Worm (Caenorhabditis elegans) whole organism, early embryonic: ENCODE data around the gene lin-66.

Experiments used
- B0310.2 ChIP-seq: sonication (generic microtip); optimal IDR thresholded peaks from 2 replicates; lab custom pipeline; 2016; ENCODE audit warnings: mild to moderate bottlenecking, missing genetic modification characterization, missing compliant biosample characterization
- F13C5.2 ChIP-seq: sonication (generic microtip); optimal IDR thresholded peaks from 2 replicates; lab custom pipeline; 2017; ENCODE audit warnings: mild to moderate bottlenecking, missing genetic modification characterization, inconsistent platforms, missing compliant biosample characterization
- aly-1 ChIP-seq: sonication (generic microtip); optimal IDR thresholded peaks from 2 replicates; lab custom pipeline; 2016; ENCODE audit warnings: missing genetic modification characterization, missing compliant biosample characterization
- ama-1 ChIP-seq: fragments of 150-350 bp; optimal IDR thresholded peaks from 2 replicates; lab custom pipeline; 2014
- ceh-13 ChIP-seq: fragments of 200-800 bp; sonication (Bioruptor generic); optimal IDR thresholded peaks from 2 replicates; lab custom pipeline; 2018; ENCODE audit warnings: mild to moderate bottlenecking, missing genetic modification characterization, missing compliant biosample characterization
- ceh-36 ChIP-seq: sonication (generic microtip); optimal IDR thresholded peaks from 2 replicates; lab custom pipeline; 2016; ENCODE audit warnings: missing genetic modification characterization, inconsistent platforms, missing compliant biosample characterization
- ets-7 ChIP-seq: sonication (generic microtip); optimal IDR thresholded peaks from 2 replicates; lab custom pipeline; 2016; ENCODE audit warnings: missing genotype, missing genetic modification characterization, missing compliant biosample characterization
- flt-1 ChIP-seq: fragments of 200-800 bp; sonication (Bioruptor generic); IDR thresholded peaks from 2 replicates; pipeline ENCODE4 v1.3.6; 2022; ENCODE audit warnings: missing genetic modification characterization, missing compliant biosample characterization
- hmbx-1 ChIP-seq: sonication (generic microtip); optimal IDR thresholded peaks from 2 replicates; lab custom pipeline; 2016; ENCODE audit warnings: mild to moderate bottlenecking, missing genetic modification characterization, missing compliant biosample characterization
- hmg-4 ChIP-seq: fragments of 200-800 bp; sonication (Bioruptor generic); optimal IDR thresholded peaks from 2 replicates; lab custom pipeline; 2018; ENCODE audit warnings: mild to moderate bottlenecking, missing genetic modification characterization, missing compliant biosample characterization
- hnd-1 ChIP-seq: sonication (generic microtip); optimal IDR thresholded peaks from 2 replicates; lab custom pipeline; 2016; ENCODE audit warnings: missing genetic modification characterization, missing compliant biosample characterization
- pes-1 ChIP-seq: fragments of 200-800 bp; sonication (Bioruptor generic); IDR thresholded peaks from 2 replicates; pipeline ENCODE4 v1.3.6; 2022; ENCODE audit warnings: missing genetic modification reagents, missing genetic modification characterization, missing compliant biosample characterization
- scrt-1 ChIP-seq: fragments of 200-800 bp; sonication (Bioruptor generic); IDR thresholded peaks from 2 replicates; pipeline ENCODE4 v1.3.6; 2022; ENCODE audit warnings: missing genetic modification characterization, missing compliant biosample characterization
- sea-1 ChIP-seq: fragments of 200-800 bp; sonication (Bioruptor generic); conservative IDR thresholded peaks from 2 replicates; pipeline ENCODE4 v1.3.6; 2022; ENCODE audit warnings: missing genetic modification characterization, missing compliant biosample characterization
- tbx-11 ChIP-seq: fragments of 200-800 bp; sonication (Bioruptor generic); IDR thresholded peaks from 2 replicates; pipeline ENCODE4 v1.3.6; 2022; ENCODE audit warnings: missing genetic modification characterization, missing compliant biosample characterization
- tbx-37 ChIP-seq: fragments of 200-800 bp; sonication (Bioruptor generic); conservative IDR thresholded peaks from 2 replicates; pipeline ENCODE4 v1.3.6; 2022; ENCODE audit warnings: missing genetic modification reagents, missing genetic modification characterization, missing compliant biosample characterization
- tra-4 ChIP-seq: sonication (generic microtip); optimal IDR thresholded peaks from 2 replicates; lab custom pipeline; 2017; ENCODE audit warnings: missing genetic modification characterization, missing compliant biosample characterization

lin-66 gene

DNA sequence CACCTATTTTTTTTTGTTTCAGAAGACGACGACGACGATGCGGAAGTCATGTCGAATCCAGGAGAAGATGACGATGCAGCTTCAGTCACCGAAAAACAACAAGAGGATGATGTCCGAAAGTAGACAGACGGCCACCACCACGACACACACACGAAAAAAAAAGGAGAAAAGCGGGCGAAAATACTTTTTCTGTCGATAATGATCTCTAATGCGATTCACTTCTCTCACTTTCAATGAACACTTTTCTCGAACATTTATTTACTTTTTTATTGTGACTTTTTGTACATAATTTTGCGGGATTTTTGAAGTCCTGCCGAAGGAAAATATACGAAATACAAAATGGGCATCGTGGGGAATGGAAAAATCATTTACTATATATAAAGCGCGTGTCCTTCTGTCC, 4.0 kb upstream of the lin-66 start:
- TF ChIP-seq ama-1 (lab: Kevin White, UChicago): no peak
- TF ChIP-seq sea-1: no peak
- no peak for TF ChIP-seq scrt-1 (GFP tag; lab: Robert Waterston, UW)
- TF ChIP-seq tbx-37: no peak
- no peak for TF ChIP-seq flt-1 (GFP tag; lab: Robert Waterston, UW)
- TF ChIP-seq ceh-13: no peak
- TF ChIP-seq ceh-36 (tag; lab: Kevin White, UChicago): no peak
- no peak for TF ChIP-seq aly-1 (tag; lab: Kevin White, UChicago)
- TF ChIP-seq F13C5.2 (tag; lab: Kevin White, UChicago): no peak
- TF ChIP-seq B0310.2 (tag; lab: Kevin White, UChicago): no peak

DNA sequence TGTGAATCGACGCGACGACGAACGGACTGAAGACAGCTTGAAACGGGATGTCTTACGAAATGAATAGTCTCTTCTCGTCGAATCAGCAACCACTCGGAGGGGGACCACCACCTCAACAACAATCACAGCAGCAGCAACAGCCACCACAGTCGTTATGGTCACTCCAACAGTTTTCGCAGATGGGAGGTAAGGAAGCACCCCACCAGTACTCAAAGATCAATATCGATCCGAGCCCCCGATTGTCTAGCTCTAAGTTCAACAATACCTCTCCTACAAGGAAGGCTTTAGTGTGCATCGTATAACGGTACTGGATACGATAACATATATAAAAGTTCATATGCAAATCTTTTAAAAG, 262 bp downstream of the lin-66 start:
- TF ChIP-seq hnd-1 (tag; lab: Kevin White, UChicago): no peak
- no peak for TF ChIP-seq sea-1
- TF ChIP-seq ama-1 (lab: Kevin White, UChicago): no peak
- TF ChIP-seq scrt-1 (GFP tag; lab: Robert Waterston, UW): no peak
- TF ChIP-seq ceh-13: no peak
- no peak for TF ChIP-seq tra-4 (tag; lab: Kevin White, UChicago)
- no peak for TF ChIP-seq B0310.2 (tag; lab: Kevin White, UChicago)
- no peak for TF ChIP-seq ets-7 (tag; lab: Kevin White, UChicago)
- no peak for TF ChIP-seq hmg-4

DNA sequence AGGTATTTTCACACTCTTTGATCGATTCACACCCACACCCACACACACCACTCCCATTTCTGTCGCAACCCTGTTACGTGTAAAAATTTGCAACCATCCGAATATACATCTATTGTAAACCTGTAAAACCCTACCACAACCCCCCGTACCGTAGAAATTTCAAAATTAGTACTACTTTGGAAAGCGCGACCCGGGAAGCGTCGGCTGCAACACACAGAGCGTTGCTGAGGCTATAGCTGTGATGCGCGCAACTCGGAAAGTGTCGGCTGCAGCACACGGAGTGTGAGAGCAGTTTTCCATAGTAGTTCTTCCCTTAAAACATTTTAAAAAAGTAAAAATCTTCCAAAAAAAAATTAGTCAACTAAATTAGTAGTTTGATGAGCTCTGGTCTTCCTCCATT, 5.2 kb downstream of the lin-66 start:
- TF ChIP-seq pes-1 (GFP tag; lab: Robert Waterston, UW) (0 out of 2 replicates have a peak, but pooled peaks have one; percentile 7), tbx-37 (no peak)

DNA sequence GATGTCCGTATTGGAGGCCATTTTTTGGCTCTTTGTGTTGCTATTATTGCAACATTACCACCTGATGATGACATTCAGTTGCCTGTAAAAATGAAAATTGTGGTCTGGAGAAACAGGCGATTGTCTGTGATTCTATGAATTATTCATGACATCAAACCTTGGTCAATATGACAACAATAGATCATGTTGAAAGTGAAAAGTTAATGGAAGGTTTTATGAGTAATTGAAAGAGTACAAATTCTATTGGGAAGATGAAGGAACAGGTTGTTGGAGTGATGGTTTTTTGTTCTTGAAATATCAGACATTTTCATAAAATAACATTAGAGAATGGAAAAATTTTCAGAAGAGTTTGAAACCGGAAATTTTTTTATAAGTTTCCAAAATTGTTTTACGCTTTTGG, 14.9 kb downstream of the lin-66 start, which contains the start of gene Y37A1A.3:
Y37A1A.3 (minus strand) TSS at position 101 of the 400 bp plus-strand sequence.
- no peak for TF ChIP-seq tra-4 (tag; lab: Kevin White, UChicago)

DNA sequence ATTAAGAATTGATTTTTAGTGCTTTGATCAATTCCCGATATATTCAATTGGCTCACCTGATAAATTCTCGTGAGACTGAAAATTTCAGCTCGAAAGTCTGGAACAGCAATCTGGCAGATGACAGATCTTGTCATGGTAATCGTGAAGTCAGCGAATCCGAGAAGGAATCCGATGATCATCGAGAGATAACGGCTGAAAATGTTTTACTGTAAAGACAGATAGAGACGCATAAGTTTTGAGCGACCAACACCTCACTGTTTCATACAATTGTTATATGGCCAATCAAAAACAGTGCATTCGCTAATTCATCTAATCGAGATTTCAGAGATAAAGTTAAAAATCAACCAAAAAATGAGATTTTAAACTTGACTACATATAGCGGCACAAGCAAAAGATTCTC, 18.5 kb downstream of the lin-66 start:
- TF ChIP-seq aly-1 (tag; lab: Kevin White, UChicago) (no peak), tra-4 (tag; lab: Kevin White, UChicago) (no peak), ama-1 (lab: Kevin White, UChicago) (no peak), scrt-1 (GFP tag; lab: Robert Waterston, UW) (no peak), hmbx-1 (no peak), F13C5.2 (tag; lab: Kevin White, UChicago) (no peak), B0310.2 (tag; lab: Kevin White, UChicago) (no peak), hmg-4 (no peak), ets-7 (tag; lab: Kevin White, UChicago) (no peak), flt-1 (GFP tag; lab: Robert Waterston, UW) (no peak)

DNA sequence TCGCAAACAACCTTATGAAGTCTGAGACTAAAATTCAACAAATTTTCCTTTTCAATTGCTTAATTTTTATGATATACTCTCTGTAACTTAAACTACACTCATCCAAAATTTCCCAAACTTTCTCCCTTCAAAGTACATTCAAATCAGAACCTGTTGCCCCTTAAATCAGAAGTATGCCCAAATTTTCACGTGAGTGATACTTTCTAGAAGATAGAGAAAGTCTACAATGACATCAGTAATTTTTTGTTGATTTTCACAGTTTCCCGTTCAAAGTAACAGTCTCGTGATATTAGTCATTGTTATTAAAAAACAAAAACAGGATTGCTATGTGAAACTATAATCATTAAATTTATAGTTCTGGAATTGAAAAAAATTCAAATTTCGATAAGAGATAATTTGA, 23.1 kb downstream of the lin-66 start:
- TF ChIP-seq B0310.2 (tag; lab: Kevin White, UChicago): no peak
- no peak for TF ChIP-seq scrt-1 (GFP tag; lab: Robert Waterston, UW)
- no peak for TF ChIP-seq hmg-4
- TF ChIP-seq tbx-37: no peak
- no peak for TF ChIP-seq ceh-36 (tag; lab: Kevin White, UChicago)
- TF ChIP-seq sea-1: no peak
- no peak for TF ChIP-seq flt-1 (GFP tag; lab: Robert Waterston, UW)
- no peak for TF ChIP-seq pes-1 (GFP tag; lab: Robert Waterston, UW)
- no peak for TF ChIP-seq ceh-13
- no peak for TF ChIP-seq ama-1 (lab: Kevin White, UChicago)
- TF ChIP-seq tbx-11 (GFP tag; lab: Robert Waterston, UW): no peak
- no peak for TF ChIP-seq F13C5.2 (tag; lab: Kevin White, UChicago)
- no peak for TF ChIP-seq ets-7 (tag; lab: Kevin White, UChicago)
- no peak for TF ChIP-seq hmbx-1

DNA sequence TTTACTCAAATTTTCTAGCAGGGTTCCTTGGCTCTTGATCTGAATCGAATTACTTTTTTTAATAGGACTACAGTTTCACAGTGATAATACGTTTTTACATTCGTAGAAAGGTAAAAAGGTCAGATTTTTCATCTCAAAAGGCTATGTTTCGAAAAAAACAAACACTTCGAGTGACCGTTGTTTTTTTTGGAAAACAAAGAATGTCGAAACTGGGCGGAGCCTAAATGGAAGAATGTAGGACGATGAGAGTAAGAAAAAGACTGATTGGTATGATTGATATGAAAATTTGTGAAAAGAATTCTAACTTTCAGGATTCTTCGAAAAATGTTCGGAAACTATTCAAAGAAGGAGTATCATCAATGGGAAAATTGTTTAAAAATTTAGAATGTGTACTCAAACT, 25.1 kb downstream of the lin-66 start, which contains the start of gene Y37A1A.2:
Y37A1A.2 (minus strand) TSS at position 101 of the 400 bp plus-strand sequence.
- TF ChIP-seq tbx-37 (no peak), pes-1 (GFP tag; lab: Robert Waterston, UW) (no peak), sea-1 (no peak), ceh-36 (tag; lab: Kevin White, UChicago) (no peak), ama-1 (lab: Kevin White, UChicago) (no peak), hmg-4 (no peak), scrt-1 (GFP tag; lab: Robert Waterston, UW) (no peak)

DNA sequence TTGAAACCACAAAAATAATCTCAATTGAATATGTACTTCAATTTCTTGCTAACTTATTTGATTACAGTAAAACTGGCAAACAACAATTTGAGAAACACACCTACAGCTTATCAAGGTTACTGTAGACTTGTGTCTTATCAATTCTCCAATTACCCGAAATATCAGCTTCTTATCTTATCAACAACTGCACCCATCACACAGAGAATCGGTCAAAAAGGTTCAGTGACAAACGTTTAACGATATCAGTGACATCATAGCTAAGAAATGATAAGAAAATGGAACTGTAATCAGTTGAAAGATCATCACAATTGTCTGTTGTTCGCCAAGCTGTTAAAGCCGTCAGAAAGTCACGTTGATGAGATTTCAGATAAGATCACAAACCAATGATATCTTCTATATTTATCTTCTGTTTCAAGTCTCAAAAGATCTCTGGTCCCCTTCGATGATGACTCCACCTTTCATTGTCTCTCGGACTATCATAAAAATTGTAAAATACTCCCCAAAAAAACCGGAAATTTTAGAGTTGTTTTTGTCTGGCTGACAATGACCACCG, 31.4 kb downstream of the lin-66 start:
- no peak for TF ChIP-seq ceh-36 (tag; lab: Kevin White, UChicago)
- no peak for TF ChIP-seq ama-1 (lab: Kevin White, UChicago)
- TF ChIP-seq sea-1: no peak
- no peak for TF ChIP-seq hmbx-1
- TF ChIP-seq ceh-13: no peak
- TF ChIP-seq tbx-11 (GFP tag; lab: Robert Waterston, UW): no peak
- TF ChIP-seq pes-1 (GFP tag; lab: Robert Waterston, UW): no peak
- TF ChIP-seq aly-1 (tag; lab: Kevin White, UChicago): no peak
- no peak for TF ChIP-seq tbx-37
- no peak for TF ChIP-seq tra-4 (tag; lab: Kevin White, UChicago)
- no peak for TF ChIP-seq F13C5.2 (tag; lab: Kevin White, UChicago)
- no peak for TF ChIP-seq hmg-4
- TF ChIP-seq ets-7 (tag; lab: Kevin White, UChicago): no peak
- no peak for TF ChIP-seq flt-1 (GFP tag; lab: Robert Waterston, UW)

DNA sequence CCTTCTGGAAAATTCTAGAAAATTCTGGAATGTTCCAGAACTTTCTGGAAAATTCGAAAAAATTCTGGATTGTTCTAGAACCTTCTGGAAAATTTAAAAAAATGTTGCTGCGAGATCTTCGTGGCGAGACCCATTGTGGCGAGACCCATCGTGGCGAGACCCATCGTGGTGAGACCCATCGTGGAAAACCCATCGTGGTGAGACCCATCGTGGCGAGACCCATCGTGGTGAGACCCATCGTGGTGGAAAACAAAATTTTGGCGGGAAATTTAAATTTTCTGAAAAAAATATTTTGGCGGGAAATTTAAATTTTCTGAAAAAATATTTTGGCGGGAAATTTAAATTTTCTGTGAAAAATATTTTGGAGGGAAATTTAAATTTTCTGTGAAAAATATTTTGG, 34.4 kb downstream of the lin-66 start:
- TF ChIP-seq tbx-37 (peak; percentile 44), sea-1 (peak; percentile 78; the same call in 1 of the 2 replicates), pes-1 (GFP tag; lab: Robert Waterston, UW) (peak; percentile 69)
